Fruit fly (Drosophila melanogaster): ENCODE results near the gene Pex3.

dm6 chr3L:15103988-15104848 is 39.9 kb upstream of the Pex3 start:
- TF ChIP-seq Clk (GFP tag; optimal IDR thresholded peaks at IDR 0.05) (no peak), CG1620 (GFP tag; optimal IDR thresholded peaks at IDR 0.05) (no peak), cnc (optimal IDR thresholded peaks at IDR 0.05) (no peak), CG14711 (tag; optimal IDR thresholded peaks at IDR 0.05) (no peak), CG11617 (GFP tag; optimal IDR thresholded peaks at IDR 0.05) (no peak), bab1 (GFP tag; optimal IDR thresholded peaks at IDR 0.05) (no peak), kay (GFP tag; ENCODE audit: borderline replicate concordance) (no peak), cic (GFP tag; optimal IDR thresholded peaks at IDR 0.05) (no peak), Hr96 (GFP tag; optimal IDR thresholded peaks at IDR 0.05) (no peak), CG7101 (tag; optimal IDR thresholded peaks at IDR 0.05) (no peak), toe (GFP tag; optimal IDR thresholded peaks at IDR 0.05) (no peak), CG33017 (tag; optimal IDR thresholded peaks at IDR 0.05) (no peak)
